Worm (Caenorhabditis elegans) whole organism, midembryonic: ENCODE results near the gene C18B12.4.

Experiments used
- T22C8.4 ChIP-seq: fragments of 200-800 bp; sonication (Bioruptor generic); IDR thresholded peaks from 2 replicates; pipeline ENCODE4 v1.3.6; 2022; ENCODE audit warnings: missing genetic modification characterization, missing compliant biosample characterization
- cog-1 ChIP-seq: sonication (generic microtip); optimal IDR thresholded peaks from 2 replicates; lab custom pipeline; 2016; ENCODE audit warnings: missing genetic modification characterization, missing compliant biosample characterization
- flt-1 ChIP-seq: fragments of 200-800 bp; sonication (Bioruptor generic); IDR thresholded peaks from 2 replicates; pipeline ENCODE4 v1.3.6; 2022; ENCODE audit warnings: missing genetic modification characterization, missing compliant biosample characterization
- klf-2 ChIP-seq: fragments of 200-800 bp; sonication (Bioruptor generic); conservative IDR thresholded peaks from 2 replicates; pipeline ENCODE4 v1.3.6; 2022; ENCODE audit warnings: missing genetic modification reagents, missing genetic modification characterization, missing compliant biosample characterization
- med-1 ChIP-seq: sonication (generic microtip); optimal IDR thresholded peaks from 2 replicates; lab custom pipeline; 2017; ENCODE audit warnings: missing genetic modification characterization, mild to moderate bottlenecking, missing compliant biosample characterization, antibody characterized with exemption, missing genetic modification reagents; ENCODE audit not compliant: insufficient read depth
- ref-1 ChIP-seq: fragments of 200-800 bp; sonication (Bioruptor generic); conservative IDR thresholded peaks from 2 replicates; pipeline ENCODE4 v1.3.6; 2022; ENCODE audit warnings: missing genetic modification reagents, missing genetic modification characterization, missing compliant biosample characterization
- tab-1 ChIP-seq: fragments of 200-800 bp; sonication (Bioruptor generic); IDR thresholded peaks from 2 replicates; pipeline ENCODE4 v1.3.6; 2022; ENCODE audit warnings: missing genetic modification characterization, missing compliant biosample characterization
- ztf-23 ChIP-seq: fragments of 200-800 bp; sonication (Bioruptor generic); IDR thresholded peaks from 2 replicates; pipeline ENCODE4 v1.3.6; 2022; ENCODE audit warnings: missing genetic modification reagents, missing genetic modification characterization, missing compliant biosample characterization
- ztf-29 ChIP-seq: fragments of 200-800 bp; sonication (Bioruptor generic); IDR thresholded peaks from 2 replicates; pipeline ENCODE4 v1.3.6; 2022; ENCODE audit warnings: missing genetic modification reagents, missing genetic modification characterization, missing compliant biosample characterization

Gene C18B12.4

DNA sequence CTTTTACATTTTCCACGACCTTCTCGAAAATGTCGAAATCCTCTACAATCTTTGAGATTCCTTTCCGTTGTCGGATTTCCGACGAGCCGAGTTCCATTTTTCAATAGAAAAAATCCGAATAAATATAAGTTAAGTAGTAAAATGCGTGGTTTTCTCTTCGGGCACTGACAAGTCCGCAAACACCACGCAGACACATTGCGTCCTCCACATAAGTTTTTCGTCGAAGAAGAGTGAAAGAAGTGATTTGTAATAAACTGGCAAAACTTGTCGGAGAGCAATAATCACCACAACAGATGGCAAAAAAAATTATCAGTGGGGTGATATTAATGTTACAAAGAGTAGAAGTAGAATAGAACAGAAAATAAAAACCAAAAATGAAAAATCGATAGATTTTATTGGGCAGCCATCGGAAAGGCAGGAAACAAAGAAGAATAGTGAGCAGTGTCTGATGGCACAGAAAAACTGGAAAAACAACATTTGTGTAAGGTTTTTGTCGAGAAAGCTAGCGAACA lies 33.5 kb downstream of the C18B12.4 start, which contains the start of gene ergi-2:
TSS of gene ergi-2 (minus strand) at position 462 of the 512 bp plus-strand sequence.
- TF ChIP-seq ztf-29 (no peak), cog-1 (tag; lab: Kevin White, UChicago) (no peak), flt-1 (GFP tag; lab: Robert Waterston, UW) (no peak), ref-1 (GFP tag; lab: Robert Waterston, UW) (no peak), tab-1 (no peak), klf-2 (GFP tag; lab: Robert Waterston, UW) (no peak), med-1 (GFP tag; lab: Kevin White, UChicago) (no peak), ztf-23 (GFP tag; lab: Robert Waterston, UW) (no peak), T22C8.4 (GFP tag; lab: Robert Waterston, UW) (no peak)

DNA sequence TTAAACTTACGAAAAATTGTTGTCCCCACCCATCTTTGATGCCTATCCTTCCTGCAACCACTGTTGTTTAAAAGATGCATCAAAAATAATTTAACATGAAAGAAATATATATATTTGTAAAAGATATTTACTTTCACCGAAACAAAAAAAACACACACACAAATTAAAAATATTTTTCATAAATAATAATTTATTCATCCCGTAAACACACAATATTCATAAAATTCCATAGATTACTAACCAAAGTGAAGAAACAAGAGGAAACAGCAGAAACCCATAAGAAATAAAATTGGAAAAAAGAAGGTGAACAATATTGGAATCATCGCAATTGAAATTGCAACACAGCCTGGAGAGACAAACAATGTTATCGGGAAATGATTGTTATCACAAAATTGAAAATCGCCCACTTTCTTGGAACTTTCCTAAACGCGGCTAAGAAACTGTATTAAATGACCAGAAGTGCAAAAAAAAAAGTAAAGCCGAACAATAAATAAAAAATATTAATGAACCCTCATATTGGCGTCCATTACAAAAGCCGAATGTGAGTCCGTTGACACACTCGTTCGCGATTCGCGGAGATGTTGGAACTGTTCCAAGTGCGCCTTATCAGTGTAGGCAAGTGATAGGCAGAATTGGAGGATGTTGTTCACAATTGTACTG lies 36.4 kb downstream of the C18B12.4 start, which contains the start of gene slc-25A18.1:
TSS of gene slc-25A18.1 (minus strand) at position 51 of the 660 bp plus-strand sequence.
- TF ChIP-seq tab-1: no peak
- no peak for TF ChIP-seq ztf-23 (GFP tag; lab: Robert Waterston, UW)
- TF ChIP-seq T22C8.4 (GFP tag; lab: Robert Waterston, UW): no peak
- TF ChIP-seq cog-1 (tag; lab: Kevin White, UChicago): no peak
- no peak for TF ChIP-seq ref-1 (GFP tag; lab: Robert Waterston, UW)
- TF ChIP-seq med-1 (GFP tag; lab: Kevin White, UChicago): no peak
- no peak for TF ChIP-seq klf-2 (GFP tag; lab: Robert Waterston, UW)
- no peak for TF ChIP-seq ztf-29
- no peak for TF ChIP-seq flt-1 (GFP tag; lab: Robert Waterston, UW)

DNA sequence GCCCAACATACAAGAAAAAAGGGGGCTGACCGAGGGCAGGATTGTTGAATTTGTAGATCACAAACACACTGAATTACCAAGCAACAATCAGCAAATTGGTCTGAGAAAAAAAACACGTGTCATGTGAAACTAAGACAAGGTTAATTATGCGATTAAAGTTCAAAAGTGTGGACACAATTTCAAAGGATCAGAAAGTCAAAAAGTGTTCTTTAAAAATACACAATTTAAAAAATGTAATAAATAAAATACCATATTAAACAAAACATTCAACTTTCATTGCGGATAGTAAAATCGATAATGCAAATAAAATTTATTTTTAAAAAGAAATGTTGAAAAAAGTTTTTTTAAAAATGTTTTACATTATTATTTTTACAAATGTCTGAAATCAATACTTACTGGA lies 41.3 kb downstream of the C18B12.4 start, which contains the start of gene cutl-3:
TSS of gene cutl-3 (minus strand) at position 101 of the 400 bp plus-strand sequence.
- TF ChIP-seq ztf-29: no peak
- TF ChIP-seq ztf-23 (GFP tag; lab: Robert Waterston, UW): no peak
- no peak for TF ChIP-seq ref-1 (GFP tag; lab: Robert Waterston, UW)
- TF ChIP-seq T22C8.4 (GFP tag; lab: Robert Waterston, UW): no peak
- no peak for TF ChIP-seq tab-1
- no peak for TF ChIP-seq med-1 (GFP tag; lab: Kevin White, UChicago)
- no peak for TF ChIP-seq cog-1 (tag; lab: Kevin White, UChicago)
- TF ChIP-seq klf-2 (GFP tag; lab: Robert Waterston, UW): no peak
- TF ChIP-seq flt-1 (GFP tag; lab: Robert Waterston, UW): no peak

DNA sequence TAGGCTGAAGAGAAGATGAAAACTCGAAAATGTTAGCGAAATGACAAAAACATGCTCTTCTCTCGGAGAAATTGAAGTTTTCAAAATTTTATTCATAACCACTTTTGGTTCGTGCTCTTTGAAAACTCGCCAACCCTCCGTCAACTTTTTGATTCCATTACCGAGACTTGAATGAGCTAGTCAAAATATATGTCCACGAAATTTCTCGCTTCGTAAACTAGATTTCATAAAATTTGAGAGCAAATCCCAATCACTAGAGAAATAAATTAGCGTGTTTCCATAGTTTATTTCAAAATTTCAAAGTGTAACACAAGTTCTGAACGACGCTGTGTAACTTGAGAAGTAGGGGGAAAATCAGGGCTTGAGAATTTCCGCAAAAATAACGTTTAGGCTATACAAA lies 46.7 kb downstream of the C18B12.4 start:
- no peak for TF ChIP-seq cog-1 (tag; lab: Kevin White, UChicago)
- no peak for TF ChIP-seq T22C8.4 (GFP tag; lab: Robert Waterston, UW)
- no peak for TF ChIP-seq med-1 (GFP tag; lab: Kevin White, UChicago)

DNA sequence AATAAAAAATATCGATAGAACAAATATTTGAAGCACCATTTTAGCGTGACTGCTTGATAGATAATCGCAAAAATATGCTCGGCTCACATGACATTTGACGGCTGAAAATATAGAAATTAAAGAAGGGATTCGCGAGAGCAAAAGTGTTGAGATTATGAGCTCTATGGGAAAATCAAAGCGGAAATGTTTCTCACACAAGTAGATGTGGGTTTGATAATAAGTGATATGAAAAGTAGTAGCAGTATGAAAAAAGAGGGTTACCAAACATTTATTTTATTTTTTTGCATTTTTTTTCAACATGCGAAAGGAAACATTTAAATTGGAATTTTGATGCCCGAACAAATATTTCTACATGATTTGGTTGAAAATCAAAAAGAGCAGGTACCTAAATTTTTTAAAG lies 49.1 kb downstream of the C18B12.4 start, which contains the start of gene iglr-1:
TSS of gene iglr-1 (minus strand) at position 101 of the 400 bp plus-strand sequence.
- TF ChIP-seq ztf-23 (GFP tag; lab: Robert Waterston, UW) (no peak), ref-1 (GFP tag; lab: Robert Waterston, UW) (no peak), tab-1 (no peak), cog-1 (tag; lab: Kevin White, UChicago) (no peak), flt-1 (GFP tag; lab: Robert Waterston, UW) (no peak), ztf-29 (no peak), klf-2 (GFP tag; lab: Robert Waterston, UW) (no peak)

DNA sequence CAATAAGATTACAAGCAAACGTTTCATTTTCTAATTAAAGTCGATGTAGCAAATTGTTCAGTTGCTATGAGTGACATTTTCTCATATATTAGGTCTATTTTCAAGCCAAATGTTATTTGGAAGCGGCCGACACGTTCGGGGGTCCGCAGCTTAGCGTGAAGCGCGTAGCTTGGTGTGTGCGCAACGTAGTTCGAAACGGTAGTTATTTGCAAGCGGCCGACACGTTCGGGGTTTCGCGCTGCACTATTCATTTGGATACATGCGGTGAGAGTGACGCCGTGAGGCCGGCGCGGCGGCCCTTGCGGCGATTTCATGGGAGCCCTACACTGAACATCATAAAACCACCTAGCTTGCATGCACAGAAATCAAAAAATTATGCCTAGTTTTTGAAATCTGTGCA lies 52.2 kb downstream of the C18B12.4 start:
- no peak for TF ChIP-seq flt-1 (GFP tag; lab: Robert Waterston, UW)
- no peak for TF ChIP-seq klf-2 (GFP tag; lab: Robert Waterston, UW)
- no peak for TF ChIP-seq ztf-23 (GFP tag; lab: Robert Waterston, UW)
- no peak for TF ChIP-seq tab-1
- no peak for TF ChIP-seq T22C8.4 (GFP tag; lab: Robert Waterston, UW)
- no peak for TF ChIP-seq ref-1 (GFP tag; lab: Robert Waterston, UW)
- TF ChIP-seq ztf-29: no peak
- TF ChIP-seq med-1 (GFP tag; lab: Kevin White, UChicago): no peak
- TF ChIP-seq cog-1 (tag; lab: Kevin White, UChicago): no peak
